Fruit fly (Drosophila melanogaster) whole organism, embryonic: ENCODE data around the gene HP1e.
A peak's percentile ranks its signal among the peaks of the same experiment; 100 is the strongest.

Source experiments
- Aef1 ChIP-seq: fragments of 200-800 bp; sonication (Bioruptor generic); IDR thresholded peaks from 3 replicates; pipeline ENCODE4 v1.3.6; 2022; ENCODE audit warnings: missing biosample characterization, missing genetic modification characterization
- Awh ChIP-seq: fragments of 200-800 bp; sonication (Bioruptor generic); IDR thresholded peaks from 2 replicates; pipeline ENCODE4, ENCODE4 v1.3.6; 2022; ENCODE audit warnings: missing biosample characterization, missing genetic modification characterization
- CG10321 ChIP-seq: fragments of 200-800 bp; sonication (Bioruptor generic); IDR thresholded peaks from 2 replicates; pipeline ENCODE4 v1.3.6; 2022; ENCODE audit warnings: missing biosample characterization, missing genetic modification characterization
- CG11696 ChIP-seq: fragments of 200-800 bp; sonication (Bioruptor generic); IDR thresholded peaks from 2 replicates; pipeline ENCODE4 v1.3.6; 2022; ENCODE audit warnings: missing biosample characterization, missing genetic modification characterization
- CG1233 ChIP-seq: fragments of 200-800 bp; sonication (Bioruptor generic); optimal IDR thresholded peaks from 4 replicates; lab custom pipeline; 2018; ENCODE audit warnings: missing biosample characterization, mild to moderate bottlenecking, missing genetic modification characterization
- CG15011 ChIP-seq: fragments of 200-800 bp; sonication (Bioruptor generic); optimal IDR thresholded peaks from 3 replicates; lab custom pipeline; 2018; ENCODE audit warnings: missing biosample characterization, mild to moderate bottlenecking, missing genetic modification characterization
- CG15696 ChIP-seq: fragments of 200-800 bp; sonication (Bioruptor generic); optimal IDR thresholded peaks from 2 replicates; lab custom pipeline; 2019; ENCODE audit warnings: missing biosample characterization, mild to moderate bottlenecking, missing genetic modification characterization, moderate library complexity
- CG16813 ChIP-seq: fragments of 200-800 bp; sonication (Bioruptor generic); IDR thresholded peaks from 3 replicates; pipeline ENCODE4 v1.3.6; 2022; ENCODE audit warnings: missing biosample characterization, missing genetic modification characterization; ENCODE audit not compliant: partially characterized antibody
- CG17912 ChIP-seq: fragments of 200-800 bp; sonication (Bioruptor generic); optimal IDR thresholded peaks from 2 replicates; lab custom pipeline; 2018; ENCODE audit warnings: missing biosample characterization, mild to moderate bottlenecking, missing genetic modification characterization
- CG2889 ChIP-seq: fragments of 200-800 bp; sonication (Bioruptor generic); IDR thresholded peaks from 3 replicates; pipeline ENCODE4 v1.3.6; 2022; ENCODE audit warnings: missing biosample characterization, missing genetic modification characterization
- CG3065 ChIP-seq: fragments of 200-800 bp; sonication (Bioruptor generic); optimal IDR thresholded peaks from 2 replicates; lab custom pipeline; 2016; ENCODE audit warnings: missing biosample characterization, missing genetic modification characterization
- CG31388 ChIP-seq: fragments of 200-800 bp; sonication (Bioruptor generic); optimal IDR thresholded peaks from 2 replicates; lab custom pipeline; 2016; ENCODE audit warnings: missing biosample characterization, missing genetic modification characterization
- CG31441 ChIP-seq: fragments of 200-800 bp; sonication (Bioruptor generic); IDR thresholded peaks from 2 replicates; pipeline ENCODE4 v1.3.6; 2022; ENCODE audit warnings: missing biosample characterization, missing genetic modification characterization
- CG34376 ChIP-seq: fragments of 200-800 bp; sonication (Bioruptor generic); optimal IDR thresholded peaks from 2 replicates; lab custom pipeline; 2018; ENCODE audit warnings: missing biosample characterization, mild to moderate bottlenecking, missing genetic modification characterization
- CG34422 ChIP-seq: fragments of 200-800 bp; sonication (Bioruptor generic); IDR thresholded peaks from 3 replicates; pipeline ENCODE4 v1.3.6; 2022; ENCODE audit warnings: missing biosample characterization, missing genetic modification characterization
- CG4854 ChIP-seq: fragments of 200-800 bp; sonication (Bioruptor generic); optimal IDR thresholded peaks from 2 replicates; lab custom pipeline; 2016; ENCODE audit warnings: missing biosample characterization, missing genetic modification characterization, inconsistent platforms
- CG6654 ChIP-seq: fragments of 200-800 bp; sonication (Bioruptor generic); optimal IDR thresholded peaks from 2 replicates; lab custom pipeline; 2017; ENCODE audit warnings: missing biosample characterization, mild to moderate bottlenecking, missing genetic modification characterization
- CG6791 ChIP-seq: fragments of 200-800 bp; sonication (Bioruptor generic); IDR thresholded peaks from 3 replicates; pipeline ENCODE4 v1.3.6; 2022; ENCODE audit warnings: missing biosample characterization, missing genetic modification characterization; ENCODE audit not compliant: partially characterized antibody
- CG7372 ChIP-seq: fragments of 200-800 bp; sonication (Bioruptor generic); IDR thresholded peaks from 2 replicates; pipeline ENCODE4 v1.3.6; 2022; ENCODE audit warnings: missing biosample characterization, missing genetic modification characterization
- Chrac-16 ChIP-seq: fragments of 200-800 bp; sonication (Bioruptor generic); optimal IDR thresholded peaks from 3 replicates; lab custom pipeline; 2016; ENCODE audit warnings: missing biosample characterization, missing genetic modification characterization
- Dad ChIP-seq: fragments of 200-800 bp; sonication (Bioruptor generic); optimal IDR thresholded peaks from 3 replicates; lab custom pipeline; 2016; ENCODE audit warnings: missing biosample characterization, missing genetic modification characterization
- Dek ChIP-seq: fragments of 200-800 bp; sonication (Bioruptor generic); optimal IDR thresholded peaks from 3 replicates; lab custom pipeline; 2019; ENCODE audit warnings: missing biosample characterization, mild to moderate bottlenecking, missing genetic modification characterization, moderate library complexity
- ERR ChIP-seq: fragments of 200-800 bp; sonication (Bioruptor generic); optimal IDR thresholded peaks from 2 replicates; lab custom pipeline; 2016; ENCODE audit warnings: missing biosample characterization, missing genetic modification characterization
- H2.0 ChIP-seq: fragments of 200-800 bp; sonication (Bioruptor generic); IDR thresholded peaks from 2 replicates; pipeline ENCODE4 v1.3.6; 2022; ENCODE audit warnings: missing biosample characterization, missing genetic modification characterization
- Hmr ChIP-seq: fragments of 200-800 bp; sonication (Bioruptor generic); optimal IDR thresholded peaks from 3 replicates; lab custom pipeline; 2017; ENCODE audit warnings: mild to moderate bottlenecking, missing biosample characterization, missing genetic modification reagents, missing genetic modification characterization
- Rfx ChIP-seq: fragments of 200-800 bp; sonication (Bioruptor generic); IDR thresholded peaks from 2 replicates; pipeline ENCODE4 v1.3.6; 2022; ENCODE audit warnings: missing biosample characterization, missing genetic modification characterization
- Side ChIP-seq: fragments of 200-800 bp; sonication (Bioruptor generic); optimal IDR thresholded peaks from 2 replicates; lab custom pipeline; 2016; ENCODE audit warnings: missing biosample characterization, missing genetic modification characterization
- Sin3A ChIP-seq: fragments of >200 bp; optimal IDR thresholded peaks from 2 replicates; lab custom pipeline; 2018
- Six4 ChIP-seq: fragments of 200-800 bp; sonication (Bioruptor generic); optimal IDR thresholded peaks from 2 replicates; lab custom pipeline; 2016; ENCODE audit warnings: missing biosample characterization, missing genetic modification characterization
- Tbp ChIP-seq: fragments of >200 bp; optimal IDR thresholded peaks from 2 replicates; lab custom pipeline; 2018; ENCODE audit warnings: missing biosample characterization, missing genetic modification characterization
- Xbp1 ChIP-seq: fragments of 200-800 bp; sonication (Bioruptor generic); optimal IDR thresholded peaks from 3 replicates; lab custom pipeline; 2016; ENCODE audit warnings: missing biosample characterization, mild to moderate bottlenecking, missing genetic modification characterization
- ac ChIP-seq: fragments of 200-800 bp; sonication (Bioruptor generic); optimal IDR thresholded peaks from 3 replicates; lab custom pipeline; 2017; ENCODE audit warnings: missing biosample characterization, mild to moderate bottlenecking, missing genetic modification characterization
- ara ChIP-seq: fragments of 200-800 bp; sonication (Bioruptor generic); IDR thresholded peaks from 2 replicates; pipeline ENCODE4 v1.3.6; 2022; ENCODE audit warnings: missing biosample characterization, missing genetic modification characterization
- bcd ChIP-seq: fragments of 200-800 bp; sonication (Bioruptor generic); optimal IDR thresholded peaks from 2 replicates; lab custom pipeline; 2017; ENCODE audit warnings: missing biosample characterization, mild to moderate bottlenecking, missing genetic modification characterization
- btn ChIP-seq: fragments of 200-800 bp; sonication (Bioruptor generic); optimal IDR thresholded peaks from 2 replicates; lab custom pipeline; 2016; ENCODE audit warnings: missing biosample characterization, missing genetic modification characterization
- caup ChIP-seq: fragments of 200-800 bp; sonication (Bioruptor generic); optimal IDR thresholded peaks from 3 replicates; lab custom pipeline; 2017; ENCODE audit warnings: missing biosample characterization, mild to moderate bottlenecking, missing genetic modification characterization, moderate library complexity; ENCODE audit not compliant: severe bottlenecking
- chinmo ChIP-seq: fragments of 200-800 bp; sonication (Bioruptor generic); IDR thresholded peaks from 4 replicates; pipeline ENCODE4 v1.3.6; 2022; ENCODE audit warnings: missing biosample characterization, missing genetic modification characterization; ENCODE audit not compliant: partially characterized antibody
- ftz-f1 ChIP-seq: fragments of 200-800 bp; sonication (Bioruptor generic); optimal IDR thresholded peaks from 2 replicates; lab custom pipeline; 2016; ENCODE audit warnings: missing biosample characterization, missing genetic modification characterization
- ind ChIP-seq: fragments of 200-800 bp; sonication (Bioruptor generic); optimal IDR thresholded peaks from 3 replicates; lab custom pipeline; 2016; ENCODE audit warnings: missing biosample characterization, missing genetic modification characterization
- jumu ChIP-seq: fragments of 200-800 bp; sonication (Bioruptor generic); optimal IDR thresholded peaks from 3 replicates; lab custom pipeline; 2016; ENCODE audit warnings: missing biosample characterization, missing genetic modification characterization
- nerfin-1 ChIP-seq: fragments of 200-800 bp; sonication (Bioruptor generic); optimal IDR thresholded peaks from 3 replicates; lab custom pipeline; 2019; ENCODE audit warnings: missing biosample characterization, mild to moderate bottlenecking, missing genetic modification characterization, moderate library complexity
- pros ChIP-seq: fragments of 200-800 bp; sonication (Bioruptor generic); optimal IDR thresholded peaks from 3 replicates; lab custom pipeline; 2019; ENCODE audit warnings: missing biosample characterization, mild to moderate bottlenecking, missing genetic modification characterization, moderate library complexity
- rib ChIP-seq: fragments of 200-800 bp; sonication (Bioruptor generic); IDR thresholded peaks from 2 replicates; pipeline ENCODE4 v1.3.6; 2022; ENCODE audit warnings: missing biosample characterization, missing genetic modification characterization
- sens ChIP-seq: fragments of 200-800 bp; sonication (Bioruptor generic); peaks from one replicate; lab custom pipeline; 2016; ENCODE audit warnings: missing biosample characterization, missing genetic modification characterization
- slou ChIP-seq: fragments of 200-800 bp; sonication (Bioruptor generic); optimal IDR thresholded peaks from 3 replicates; lab custom pipeline; 2016; ENCODE audit warnings: missing biosample characterization, missing genetic modification characterization
- tgo ChIP-seq: fragments of 200-800 bp; sonication (Bioruptor generic); IDR thresholded peaks from 3 replicates; pipeline ENCODE4 v1.3.6; 2022; ENCODE audit warnings: missing biosample characterization, missing genetic modification characterization
- tio ChIP-seq: fragments of 200-800 bp; sonication (Bioruptor generic); optimal IDR thresholded peaks from 2 replicates; lab custom pipeline; 2017; ENCODE audit warnings: missing biosample characterization, missing genetic modification characterization, inconsistent platforms
- trh ChIP-seq: fragments of 200-800 bp; sonication (Bioruptor generic); optimal IDR thresholded peaks from 2 replicates; lab custom pipeline; 2016; ENCODE audit warnings: missing biosample characterization, missing genetic modification characterization
- tx ChIP-seq: fragments of 200-800 bp; sonication (Bioruptor generic); optimal IDR thresholded peaks from 2 replicates; lab custom pipeline; 2016; ENCODE audit warnings: missing biosample characterization, missing genetic modification characterization
- vvl ChIP-seq: fragments of 200-800 bp; sonication (Bioruptor generic); IDR thresholded peaks from 2 replicates; pipeline ENCODE4 v1.3.6; 2022; ENCODE audit warnings: missing biosample characterization, missing genetic modification characterization

The HP1e gene

DNA sequence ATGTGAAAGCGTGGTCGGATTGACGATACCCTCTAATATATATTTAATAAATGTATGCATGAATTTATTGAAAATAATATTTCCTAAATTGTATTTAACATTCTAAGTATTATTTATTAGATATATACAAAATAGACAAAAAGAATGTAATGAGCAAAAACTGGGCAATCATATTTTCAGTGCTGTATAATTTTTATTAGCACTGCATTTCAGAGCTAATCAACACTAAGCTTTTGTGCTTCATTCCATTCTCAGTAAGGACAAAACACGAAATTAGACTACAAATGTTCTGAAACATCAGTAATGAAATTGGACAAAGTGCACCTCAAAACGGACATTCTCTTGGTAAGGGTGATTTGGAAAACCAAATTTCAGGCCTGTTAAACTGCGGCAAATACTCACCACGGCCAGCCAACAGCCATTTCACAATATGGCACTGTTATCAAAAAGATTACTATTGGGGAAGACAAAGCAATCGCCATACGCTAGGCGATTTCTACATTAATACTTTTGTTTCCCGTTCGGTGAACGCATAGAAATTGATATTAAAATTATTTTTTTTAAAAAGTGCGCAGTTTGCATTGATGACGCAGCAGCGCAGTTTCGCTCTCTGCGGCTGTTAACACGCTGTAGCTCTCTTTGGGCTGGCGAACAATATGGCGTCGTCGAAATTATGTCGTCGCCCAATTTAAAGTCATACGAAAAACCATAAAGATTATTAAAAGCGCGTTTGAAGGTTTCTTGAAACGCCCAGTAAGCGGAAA, 19.0 kb downstream of the HP1e start (continued):
- TF ChIP-seq Side, result peak; percentile 69
- TF ChIP-seq CG6791 (GFP tag; lab: Robert Waterston, UW), result peak; percentile 13; the same call in 1 of the 3 replicates
- peak; percentile 91 for TF ChIP-seq Xbp1 (GFP tag; lab: Kevin White, UChicago)
- TF ChIP-seq tio (GFP tag; lab: Kevin White, UChicago), result peak; percentile 90
- TF ChIP-seq CG3065 (GFP tag; lab: Kevin White, UChicago), result peak; percentile 71
- peak; percentile 64 for TF ChIP-seq CG17912 (GFP tag; lab: Kevin White, UChicago)
- peak; percentile 67 for TF ChIP-seq CG10321 (GFP tag; lab: Robert Waterston, UW)
- peak; percentile 69 for TF ChIP-seq sens
- peak; percentile 87 for TF ChIP-seq Chrac-16 (GFP tag; lab: Kevin White, UChicago)
- peak; percentile 67 for TF ChIP-seq Awh (GFP tag; lab: Robert Waterston, UW)
- TF ChIP-seq nerfin-1 (tag; lab: Kevin White, UChicago), result peak; percentile 83
- peak; percentile 92 for TF ChIP-seq ind (GFP tag; lab: Kevin White, UChicago)
- TF ChIP-seq slou (GFP tag; lab: Kevin White, UChicago), result peak; percentile 69
- TF ChIP-seq CG11696 (GFP tag; lab: Robert Waterston, UW), result 0 out of 2 replicates have a peak, but pooled peaks have one; percentile 26
- peak; percentile 54 for TF ChIP-seq ERR (GFP tag; lab: Kevin White, UChicago)
- peak; percentile 42 for TF ChIP-seq CG4854 (GFP tag; lab: Kevin White, UChicago)
- no peak for TF ChIP-seq Sin3A (lab: Kevin White, UChicago)
- TF ChIP-seq CG31441 (GFP tag; lab: Robert Waterston, UW), result peak; percentile 92
- TF ChIP-seq jumu (GFP tag; lab: Kevin White, UChicago), result peak; percentile 54
- no peak for TF ChIP-seq btn
- TF ChIP-seq pros (GFP tag; lab: Kevin White, UChicago), result no peak
- TF ChIP-seq rib, result peak; percentile 66; the same call in 1 of the 2 replicates
- peak; percentile 80 for TF ChIP-seq Aef1 (GFP tag; lab: Robert Waterston, UW)
- TF ChIP-seq Hmr (GFP tag; lab: Kevin White, UChicago), result peak; percentile 94
- TF ChIP-seq bcd (GFP tag; lab: Kevin White, UChicago), result peak; percentile 92
- TF ChIP-seq Dad (GFP tag; lab: Kevin White, UChicago), result peak; percentile 63
- TF ChIP-seq caup (GFP tag; lab: Kevin White, UChicago), result peak; percentile 87
- peak; percentile 89 for TF ChIP-seq Rfx
- peak; percentile 76 for TF ChIP-seq H2.0 (GFP tag; lab: Robert Waterston, UW)
- TF ChIP-seq ac (GFP tag; lab: Kevin White, UChicago), result no peak
- TF ChIP-seq trh (GFP tag; lab: Kevin White, UChicago), result peak; percentile 63
- TF ChIP-seq CG15011 (GFP tag; lab: Kevin White, UChicago), result peak; percentile 79
- TF ChIP-seq CG15696 (tag; lab: Kevin White, UChicago), result peak; percentile 85
- TF ChIP-seq CG34376 (GFP tag; lab: Kevin White, UChicago), result no peak
- TF ChIP-seq vvl (GFP tag; lab: Robert Waterston, UW), result peak; percentile 86
- peak; percentile 37 for TF ChIP-seq CG31388 (GFP tag; lab: Kevin White, UChicago)
- peak; percentile 71 for TF ChIP-seq CG2889
- no peak for TF ChIP-seq ftz-f1 (GFP tag; lab: Kevin White, UChicago)
- TF ChIP-seq tgo (GFP tag; lab: Robert Waterston, UW), result peak; percentile 77
- 0 out of 4 replicates have a peak, but pooled peaks have one; percentile 52 for TF ChIP-seq chinmo (GFP tag; lab: Robert Waterston, UW)
- TF ChIP-seq Tbp (GFP tag; lab: Kevin White, UChicago), result no peak
- TF ChIP-seq CG34422 (GFP tag; lab: Robert Waterston, UW), result peak; percentile 80
- TF ChIP-seq CG7372 (GFP tag; lab: Robert Waterston, UW), result peak; percentile 66
- peak; percentile 40; the same call in 1 of the 2 replicates for TF ChIP-seq ara (GFP tag; lab: Robert Waterston, UW)
- peak; percentile 59 for TF ChIP-seq tx
- peak; percentile 77 for TF ChIP-seq Six4 (GFP tag; lab: Kevin White, UChicago)
- TF ChIP-seq CG6654 (GFP tag; lab: Kevin White, UChicago), result peak; percentile 72
- peak; percentile 92 for TF ChIP-seq CG1233
- TF ChIP-seq CG16813 (GFP tag; lab: Robert Waterston, UW), result no peak
- peak; percentile 92 for TF ChIP-seq Dek
